Worm (Caenorhabditis elegans) whole organism, L3 larva: ENCODE results near the gene W09D6.1.

ENCODE experiments used
- ama-1 ChIP-seq: fragments of 150-350 bp; optimal IDR thresholded peaks from 2 replicates; lab custom pipeline; 2018
- ceh-16 ChIP-seq: sonication (generic microtip); optimal IDR thresholded peaks from 2 replicates; lab custom pipeline; 2017; ENCODE audit warnings: missing biosample characterization, missing genetic modification characterization
- ceh-82 ChIP-seq: fragments of 150-350 bp; optimal IDR thresholded peaks from 2 replicates; lab custom pipeline; 2014; ENCODE audit warnings: missing biosample characterization, missing genetic modification characterization
- elt-1 ChIP-seq: fragments of 150-350 bp; optimal IDR thresholded peaks from 2 replicates; lab custom pipeline; 2014; ENCODE audit warnings: missing biosample characterization, missing genetic modification characterization
- elt-3 ChIP-seq, 3 experiments: fragments of 150-350 bp in 1 of 3; sonication (generic microtip) in 2 of 3; optimal IDR thresholded peaks; 2 replicates in 2 of 3; 4 replicates in 1 of 3; lab custom pipeline; 2014 to 2017; ENCODE audit warnings: missing biosample characterization in 3 of 3, missing genetic modification characterization in 3 of 3
- eor-1 ChIP-seq, 2 experiments: fragments of 150-350 bp; optimal IDR thresholded peaks; 2 replicates each; lab custom pipeline; 2014 to 2018; ENCODE audit warnings: missing biosample characterization in 2 of 2, missing genetic modification characterization in 2 of 2
- nhr-11 ChIP-seq: fragments of 150-350 bp; optimal IDR thresholded peaks from 2 replicates; lab custom pipeline; 2014; ENCODE audit warnings: missing biosample characterization, missing genetic modification characterization
- nhr-237 ChIP-seq: fragments of 150-350 bp; optimal IDR thresholded peaks from 2 replicates; lab custom pipeline; 2014; ENCODE audit warnings: missing biosample characterization, missing genetic modification characterization
- pha-4 ChIP-seq: fragments of 150-350 bp; optimal IDR thresholded peaks from 2 replicates; lab custom pipeline; 2014; ENCODE audit warnings: missing biosample characterization, missing genetic modification reagents, missing genetic modification characterization
- snpc-4 ChIP-seq: fragments of 150-350 bp; optimal IDR thresholded peaks from 2 replicates; lab custom pipeline; 2014; ENCODE audit warnings: missing biosample characterization, missing genetic modification characterization
- zag-1 ChIP-seq: fragments of 150-350 bp; optimal IDR thresholded peaks from 2 replicates; lab custom pipeline; 2014; ENCODE audit warnings: missing biosample characterization, missing genetic modification characterization
- ztf-4 ChIP-seq: fragments of 150-350 bp; optimal IDR thresholded peaks from 2 replicates; lab custom pipeline; 2014; ENCODE audit warnings: missing biosample characterization, missing genetic modification characterization

- TF ChIP-seq elt-1 (tag; lab: Kevin White, UChicago) (no peak), nhr-237 (tag; lab: Kevin White, UChicago) (no peak), zag-1 (tag; lab: Kevin White, UChicago) (no peak), ceh-16 (tag; lab: Kevin White, UChicago) (no peak), ceh-82 (tag; lab: Kevin White, UChicago) (no peak), eor-1 (tag; optimal IDR thresholded peaks at IDR 0.05; lab: Kevin White, UChicago) (no peak), pha-4 (no peak), ama-1 (lab: Kevin White, UChicago) (no peak), snpc-4 (no peak), ztf-4 (tag; lab: Kevin White, UChicago) (no peak), elt-3 (tag; optimal IDR thresholded peaks at IDR 0.05; lab: Kevin White, UChicago) (no peak), nhr-11 (no peak)
Measured at ce11 chrIII:11064576-11064975, 4.1 kb upstream of the W09D6.1 start.
